Fruit fly (Drosophila melanogaster): Measurements from ENCODE around the gene Unc-76.
A peak's percentile ranks its signal among the peaks of the same experiment; 100 is the strongest.

Gene Unc-76

dm6 chrX:2041981-2042847 lies 38.2 kb upstream of the Unc-76 start, which contains the start of the genes Actn and usp:
Gene Actn, minus strand, starts transcription at chrX:2042311.
Gene usp, minus strand, starts transcription at chrX:2042311.
- TF ChIP-seq CG32264 (GFP tag; optimal IDR thresholded peaks at IDR 0.05) (no peak), fru (GFP tag; optimal IDR thresholded peaks at IDR 0.05) (no peak), dl (GFP tag; optimal IDR thresholded peaks at IDR 0.05; ENCODE audit: insufficient read depth in 1 of 2, partially characterized antibody in 2 of 2) (no peak), h (GFP tag; optimal IDR thresholded peaks at IDR 0.05) (peak; percentile 52), HLH106 (tag; optimal IDR thresholded peaks at IDR 0.05) (peak; percentile 46), rgr (GFP tag; optimal IDR thresholded peaks at IDR 0.05) (no peak), foxo (GFP tag; optimal IDR thresholded peaks at IDR 0.05) (peak in 1 of 2 experiments; percentile 38), Rel (GFP tag; optimal IDR thresholded peaks at IDR 0.05) (no peak), Rel (tag; optimal IDR thresholded peaks at IDR 0.05) (peak; percentile 44), psq (GFP tag; optimal IDR thresholded peaks at IDR 0.05) (no peak), pan (optimal IDR thresholded peaks at IDR 0.05) (no peak), Hr83 (GFP tag; optimal IDR thresholded peaks at IDR 0.05; ENCODE audit: poor library complexity, severe bottlenecking) (no peak), ey (GFP tag; optimal IDR thresholded peaks at IDR 0.05) (no peak), sage (GFP tag; optimal IDR thresholded peaks at IDR 0.05) (peak; percentile 28), woc (GFP tag; optimal IDR thresholded peaks at IDR 0.05) (peak; percentile 55), sv (GFP tag; optimal IDR thresholded peaks at IDR 0.05) (no peak), Jra (GFP tag; optimal IDR thresholded peaks at IDR 0.05) (no peak), tai (GFP tag; optimal IDR thresholded peaks at IDR 0.05) (no peak), Dif (GFP tag; optimal IDR thresholded peaks at IDR 0.05; ENCODE audit: partially characterized antibody) (no peak), br (GFP tag; optimal IDR thresholded peaks at IDR 0.05) (peak; percentile 24), GATAd (GFP tag; optimal IDR thresholded peaks at IDR 0.05) (no peak), Hnf4 (GFP tag; optimal IDR thresholded peaks at IDR 0.05) (no peak), Mio (GFP tag; optimal IDR thresholded peaks at IDR 0.05) (no peak), jim (GFP tag; optimal IDR thresholded peaks at IDR 0.05) (no peak), Hr78 (GFP tag; optimal IDR thresholded peaks at IDR 0.05) (peak; percentile 75), dsf (GFP tag; optimal IDR thresholded peaks at IDR 0.05; ENCODE audit: borderline replicate concordance) (no peak), brk (GFP tag; optimal IDR thresholded peaks at IDR 0.05) (no peak), OdsH (GFP tag; optimal IDR thresholded peaks at IDR 0.05) (no peak), N (GFP tag; optimal IDR thresholded peaks at IDR 0.05) (peak; percentile 98), usp (GFP tag; optimal IDR thresholded peaks at IDR 0.05) (no peak), CrebA (GFP tag; optimal IDR thresholded peaks at IDR 0.05; ENCODE audit: borderline replicate concordance) (no peak), dmrt93B (GFP tag; optimal IDR thresholded peaks at IDR 0.05) (no peak), Dfd (GFP tag; optimal IDR thresholded peaks at IDR 0.05) (no peak), CG9705 (GFP tag; optimal IDR thresholded peaks at IDR 0.05) (no peak), Sp1 (GFP tag; optimal IDR thresholded peaks at IDR 0.05) (peak; percentile 42), Vsx2 (GFP tag; optimal IDR thresholded peaks at IDR 0.05; ENCODE audit: partially characterized antibody) (no peak), Abd-B (GFP tag; optimal IDR thresholded peaks at IDR 0.05) (peak; percentile 40), Myc (optimal IDR thresholded peaks at IDR 0.05) (peak; percentile 70), lola (GFP tag; optimal IDR thresholded peaks at IDR 0.05) (no peak)

- TF ChIP-seq CG9705 (GFP tag; optimal IDR thresholded peaks at IDR 0.05) (no peak), rgr (GFP tag; optimal IDR thresholded peaks at IDR 0.05) (no peak), Dif (GFP tag; optimal IDR thresholded peaks at IDR 0.05; ENCODE audit: partially characterized antibody) (peak; percentile 37), fru (GFP tag; optimal IDR thresholded peaks at IDR 0.05) (no peak), br (GFP tag; optimal IDR thresholded peaks at IDR 0.05) (peak; percentile 0), psq (GFP tag; optimal IDR thresholded peaks at IDR 0.05) (no peak)
These were observed 36.6 kb upstream of the Unc-76 start, which contains the start of gene CG4325 for dm6 chrX:2043660-2044397. Gene CG4325, minus strand, starts transcription at chrX:2043818.
